Worm (Caenorhabditis elegans) whole organism, L2 larva: ENCODE measurements around the gene tor-2.

Experiments used
- ceh-82 ChIP-seq: fragments of 150-350 bp; optimal IDR thresholded peaks from 2 replicates; lab custom pipeline; 2014; ENCODE audit warnings: missing biosample characterization, missing genetic modification characterization
- lin-39 ChIP-seq: fragments of 150-350 bp; optimal IDR thresholded peaks from 2 replicates; lab custom pipeline; 2014; ENCODE audit warnings: missing biosample characterization, missing genetic modification reagents, missing genetic modification characterization
- mbf-1 ChIP-seq: sonication (generic microtip); optimal IDR thresholded peaks from 2 replicates; lab custom pipeline; 2017; ENCODE audit warnings: missing biosample characterization, missing genetic modification characterization
- mdl-1 ChIP-seq, 2 experiments: fragments of 150-350 bp in 1 of 2; sonication (generic microtip) in 1 of 2; optimal IDR thresholded peaks; 2 replicates each; lab custom pipeline; 2017; ENCODE audit warnings: missing biosample characterization in 2 of 2, missing genetic modification characterization in 2 of 2
- unc-55 ChIP-seq: fragments of 150-350 bp; sonication (generic microtip); optimal IDR thresholded peaks from 3 replicates; lab custom pipeline; 2014; ENCODE audit warnings: missing biosample characterization, missing genetic modification reagents, missing genetic modification characterization

DNA sequence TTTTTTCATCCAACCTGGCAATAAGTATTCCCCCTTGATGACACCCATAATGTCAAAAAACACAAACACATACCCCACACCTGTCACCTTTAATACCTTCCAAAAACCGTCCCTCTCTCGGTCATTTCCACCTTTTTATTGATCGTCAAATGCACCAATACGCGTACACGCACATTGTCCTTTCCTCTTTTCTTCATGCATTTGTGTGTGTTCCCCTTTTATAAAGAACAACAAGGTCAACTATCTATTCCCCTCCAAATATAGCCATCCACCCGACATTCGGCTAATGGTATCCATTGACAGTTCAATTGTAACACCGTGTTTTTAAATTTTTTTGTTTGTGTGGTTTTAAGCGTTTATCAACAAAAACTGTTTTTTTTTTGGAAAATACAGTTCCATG is 38.8 kb downstream of the tor-2 start:
- TF ChIP-seq lin-39 (no peak), ceh-82 (tag; lab: Kevin White, UChicago) (no peak), mdl-1 (tag; optimal IDR thresholded peaks at IDR 0.05; lab: Kevin White, UChicago) (no peak), mbf-1 (tag; lab: Kevin White, UChicago) (no peak), unc-55 (GFP tag; lab: Kevin White, UChicago) (no peak)
